Worm (Caenorhabditis elegans): Measurements from ENCODE around the gene nhr-88.

Gene nhr-88

DNA sequence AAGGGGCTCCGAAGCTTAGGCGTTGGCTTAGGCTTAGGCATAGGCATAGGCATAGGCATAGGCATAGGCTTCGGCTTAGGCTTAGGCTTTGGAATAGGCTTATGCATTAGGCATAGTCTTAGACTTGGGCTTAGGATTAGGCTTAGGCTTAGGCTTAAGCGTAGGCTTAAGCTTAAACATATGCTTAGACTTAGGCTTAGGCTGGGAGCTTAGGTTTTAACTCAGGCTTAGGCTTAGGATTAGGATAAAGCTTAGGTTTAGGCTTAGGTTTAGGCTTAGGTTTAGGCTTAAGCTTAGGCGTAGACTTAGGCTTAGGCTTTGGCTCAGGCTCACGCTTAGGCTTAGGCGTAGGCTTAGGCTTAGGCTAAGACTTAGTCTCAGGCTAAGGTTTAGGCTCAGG lies 13.7 kb downstream of the nhr-88 start:
- no peak for TF ChIP-seq ref-1 (GFP tag; conservative IDR thresholded peaks at IDR 0.05)
- no peak for TF ChIP-seq flt-1 (GFP tag; IDR thresholded peaks at IDR 0.05)
- no peak for TF ChIP-seq cog-1 (tag; optimal IDR thresholded peaks at IDR 0.05)
- TF ChIP-seq ztf-23 (GFP tag; IDR thresholded peaks at IDR 0.05), result no peak
- no peak for TF ChIP-seq T22C8.4 (GFP tag; IDR thresholded peaks at IDR 0.05)
- TF ChIP-seq klf-2 (GFP tag; conservative IDR thresholded peaks at IDR 0.05), result no peak

DNA sequence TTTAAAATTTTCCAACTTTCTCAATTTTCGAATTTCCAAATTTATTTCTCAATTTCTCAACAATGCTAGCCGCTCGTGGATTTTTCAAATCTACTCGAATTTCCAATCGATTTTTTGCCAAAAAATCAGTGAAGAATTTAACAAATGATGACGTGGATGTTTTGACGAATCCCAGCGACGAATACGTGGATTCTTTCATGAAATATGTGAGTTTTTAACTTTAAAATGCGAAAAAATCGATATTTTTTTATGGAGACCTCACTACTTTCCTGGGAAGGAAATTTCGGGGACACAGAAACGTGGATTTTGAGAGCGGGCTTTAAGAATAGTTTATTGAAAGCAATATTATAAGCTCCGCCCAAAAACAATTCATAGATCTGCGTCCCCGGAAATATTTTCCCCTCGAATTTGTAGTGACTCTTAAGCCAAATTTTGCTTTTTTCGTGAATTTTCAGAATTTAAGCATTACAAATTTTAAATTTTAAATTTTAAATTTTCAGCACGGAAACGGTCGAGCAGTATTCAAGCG lies 15.2 kb downstream of the nhr-88 start, which contains the start of gene K08A2.2:
TSS of gene K08A2.2 (plus strand) at position 51 of the 529 bp plus-strand sequence.
- TF ChIP-seq med-1 (GFP tag; optimal IDR thresholded peaks at IDR 0.05; ENCODE audit: insufficient read depth) (no peak), ref-1 (GFP tag; conservative IDR thresholded peaks at IDR 0.05) (no peak), klf-2 (GFP tag; conservative IDR thresholded peaks at IDR 0.05) (no peak), ztf-29 (GFP tag; IDR thresholded peaks at IDR 0.05) (no peak)

DNA sequence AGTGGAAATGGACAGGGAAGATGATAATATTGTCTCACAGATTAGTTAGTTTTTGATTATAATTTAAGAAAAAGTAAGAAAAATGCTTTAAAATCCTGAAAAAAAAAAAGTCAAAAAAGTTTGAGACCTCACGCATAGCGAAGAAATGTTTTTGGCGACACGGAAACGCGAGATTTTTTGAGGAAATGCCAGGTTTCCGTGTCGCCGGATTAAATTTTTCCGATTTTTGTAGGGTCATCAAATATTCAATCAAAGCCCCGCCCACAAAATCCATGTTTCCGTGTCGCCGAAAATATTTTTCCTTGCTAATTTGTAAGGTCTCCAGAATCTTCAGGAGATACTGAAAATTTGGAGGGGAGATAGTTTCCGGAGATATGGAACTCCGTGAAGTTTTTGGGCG lies 15.9 kb downstream of the nhr-88 start:
- no peak for TF ChIP-seq ztf-23 (GFP tag; IDR thresholded peaks at IDR 0.05)
- no peak for TF ChIP-seq tab-1 (GFP tag; IDR thresholded peaks at IDR 0.05)
- TF ChIP-seq ref-1 (GFP tag; conservative IDR thresholded peaks at IDR 0.05), result no peak
- no peak for TF ChIP-seq cog-1 (tag; optimal IDR thresholded peaks at IDR 0.05)
- TF ChIP-seq T22C8.4 (GFP tag; IDR thresholded peaks at IDR 0.05), result no peak

DNA sequence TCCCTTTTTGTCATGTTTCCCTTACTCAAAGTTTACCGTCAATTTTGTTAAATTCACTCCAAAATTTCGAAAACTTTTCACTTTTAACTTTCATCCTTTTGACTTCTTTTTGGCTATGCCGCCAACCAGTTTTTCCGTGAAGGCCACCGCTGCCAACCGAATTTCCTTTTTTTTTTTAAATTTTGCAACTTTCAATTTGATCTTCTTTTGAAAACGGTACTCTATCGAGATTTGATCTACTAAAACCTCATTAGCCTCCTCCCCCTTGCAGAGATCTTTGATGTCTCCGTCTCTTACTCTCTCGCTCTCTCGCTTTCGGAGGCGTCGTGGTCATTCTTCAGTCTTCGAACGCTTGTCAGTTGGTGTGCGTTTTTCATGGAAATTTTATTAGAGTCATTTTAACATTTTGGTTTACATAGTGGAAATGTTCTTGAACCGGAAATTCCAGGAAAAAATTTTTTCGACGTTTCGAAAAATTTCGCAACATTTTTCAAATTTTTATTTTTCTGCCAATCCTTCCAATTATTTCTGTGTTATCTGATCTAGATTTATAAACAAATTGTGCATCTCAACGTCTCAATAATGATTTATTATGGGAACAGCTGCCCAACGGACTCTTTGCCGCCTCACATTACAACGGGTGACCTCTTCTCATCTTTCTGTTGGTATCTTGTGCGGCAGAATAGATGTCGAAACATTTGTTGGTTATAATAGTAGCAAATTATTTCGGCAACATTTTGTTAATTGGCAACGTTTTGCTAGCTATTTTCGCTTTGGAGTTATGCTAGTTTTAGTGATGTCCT lies 18.4 kb downstream of the nhr-88 start:
- TF ChIP-seq T22C8.4 (GFP tag; IDR thresholded peaks at IDR 0.05) (no peak), flt-1 (GFP tag; IDR thresholded peaks at IDR 0.05) (0 out of 2 replicates have a peak, but pooled peaks have one; percentile 9), cog-1 (tag; optimal IDR thresholded peaks at IDR 0.05) (peak; percentile 26)

DNA sequence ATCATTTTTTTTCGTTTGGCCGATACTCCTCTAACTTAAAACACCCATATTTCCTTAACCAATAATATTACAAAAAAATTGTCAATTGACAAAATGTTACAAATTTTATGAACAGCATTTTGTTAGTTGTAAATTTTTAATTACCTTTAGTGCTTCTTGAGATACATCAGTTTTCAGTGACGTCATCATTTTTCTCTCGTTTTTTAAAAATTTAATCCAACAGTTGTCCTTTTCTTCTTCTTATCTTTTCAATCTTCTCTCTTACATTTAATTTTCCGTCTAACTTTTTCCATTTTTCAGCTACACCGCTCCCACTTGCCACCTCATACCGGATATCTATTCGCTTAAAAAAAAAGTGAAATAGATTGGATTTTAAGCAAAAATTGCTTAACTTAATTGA lies 20.3 kb downstream of the nhr-88 start, which contains the start of gene lido-8:
TSS of gene lido-8 (plus strand) at position 301 of the 400 bp plus-strand sequence.
- no peak for TF ChIP-seq flt-1 (GFP tag; IDR thresholded peaks at IDR 0.05)
- TF ChIP-seq tab-1 (GFP tag; IDR thresholded peaks at IDR 0.05), result no peak
- TF ChIP-seq klf-2 (GFP tag; conservative IDR thresholded peaks at IDR 0.05), result no peak
- no peak for TF ChIP-seq ztf-23 (GFP tag; IDR thresholded peaks at IDR 0.05)
- TF ChIP-seq ref-1 (GFP tag; conservative IDR thresholded peaks at IDR 0.05), result no peak
- TF ChIP-seq ztf-29 (GFP tag; IDR thresholded peaks at IDR 0.05), result no peak
- TF ChIP-seq cog-1 (tag; optimal IDR thresholded peaks at IDR 0.05), result no peak
- TF ChIP-seq T22C8.4 (GFP tag; IDR thresholded peaks at IDR 0.05), result no peak
- TF ChIP-seq med-1 (GFP tag; optimal IDR thresholded peaks at IDR 0.05; ENCODE audit: insufficient read depth), result no peak

DNA sequence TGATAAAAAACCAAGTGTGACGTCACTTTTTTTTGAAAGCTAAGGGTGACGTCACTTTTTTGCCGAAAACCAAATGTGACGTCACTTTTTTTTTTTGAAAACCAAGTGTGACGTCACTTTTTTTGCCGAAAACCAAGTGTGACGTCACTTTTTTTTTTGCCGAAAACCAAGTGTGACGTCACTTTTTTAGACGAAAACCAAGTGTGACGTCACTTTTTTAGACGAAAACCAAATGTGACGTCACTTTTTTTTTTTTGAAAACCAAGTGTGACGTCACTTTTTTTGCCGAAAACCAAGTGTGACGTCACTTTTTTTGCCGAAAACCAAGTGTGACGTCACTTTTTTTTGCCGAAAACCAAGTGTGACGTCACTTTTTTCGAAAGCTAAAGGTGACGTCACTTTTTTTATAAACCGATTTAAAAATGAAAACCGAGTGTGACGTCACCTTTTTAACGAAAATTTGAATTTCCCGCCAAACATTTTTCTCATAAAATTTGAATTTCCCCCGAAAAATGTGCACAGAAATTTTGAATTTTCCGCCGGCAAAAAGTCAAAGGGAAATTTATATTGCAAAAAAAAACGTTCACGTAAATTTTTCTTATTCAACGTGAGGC lies 21.5 kb downstream of the nhr-88 start:
- TF ChIP-seq klf-2 (GFP tag; conservative IDR thresholded peaks at IDR 0.05) (no peak), tab-1 (GFP tag; IDR thresholded peaks at IDR 0.05) (no peak), ztf-29 (GFP tag; IDR thresholded peaks at IDR 0.05) (no peak), cog-1 (tag; optimal IDR thresholded peaks at IDR 0.05) (no peak), ztf-23 (GFP tag; IDR thresholded peaks at IDR 0.05) (no peak), med-1 (GFP tag; optimal IDR thresholded peaks at IDR 0.05; ENCODE audit: insufficient read depth) (no peak), ref-1 (GFP tag; conservative IDR thresholded peaks at IDR 0.05) (no peak), T22C8.4 (GFP tag; IDR thresholded peaks at IDR 0.05) (no peak), flt-1 (GFP tag; IDR thresholded peaks at IDR 0.05) (no peak)

DNA sequence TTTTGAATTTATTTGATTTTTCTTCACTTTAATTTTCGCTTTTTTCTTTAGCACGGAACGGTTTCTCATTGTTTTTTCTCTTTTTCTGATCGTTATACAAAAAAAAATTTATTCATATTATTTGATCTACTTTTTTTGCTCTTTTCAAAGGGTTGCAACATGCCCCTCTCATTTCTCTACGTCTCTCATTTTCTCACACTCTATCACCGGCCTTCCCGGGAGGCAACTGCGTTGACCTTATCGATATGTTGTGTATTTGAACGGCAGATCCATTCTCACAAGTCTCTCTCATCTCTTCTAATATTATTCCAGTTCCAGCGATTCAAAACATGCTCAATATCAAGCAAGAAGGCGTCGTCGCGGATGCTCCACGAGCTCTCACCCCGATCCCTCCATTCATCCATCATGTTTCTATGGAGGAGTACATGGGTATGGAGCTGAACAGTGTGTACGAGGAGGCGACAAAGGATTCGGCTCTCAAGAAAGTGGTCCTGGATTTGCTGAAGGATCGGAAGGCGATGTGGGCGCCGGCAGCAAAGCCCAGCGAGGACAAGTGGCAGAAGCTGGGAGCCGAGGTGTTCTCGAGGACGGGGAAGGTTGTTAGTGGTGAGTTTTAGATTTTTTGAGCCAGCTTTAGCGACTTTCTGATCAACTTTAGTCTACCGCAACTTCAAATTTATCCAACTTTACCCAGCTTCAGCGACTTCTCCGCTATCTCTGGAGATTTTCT lies 24.3 kb downstream of the nhr-88 start, which contains the start of gene lido-9:
TSS of gene lido-9 (plus strand) at position 234 of the 730 bp plus-strand sequence.
- TF ChIP-seq T22C8.4 (GFP tag; IDR thresholded peaks at IDR 0.05) (no peak), flt-1 (GFP tag; IDR thresholded peaks at IDR 0.05) (no peak), klf-2 (GFP tag; conservative IDR thresholded peaks at IDR 0.05) (no peak), tab-1 (GFP tag; IDR thresholded peaks at IDR 0.05) (no peak), ref-1 (GFP tag; conservative IDR thresholded peaks at IDR 0.05) (no peak), ztf-29 (GFP tag; IDR thresholded peaks at IDR 0.05) (no peak), med-1 (GFP tag; optimal IDR thresholded peaks at IDR 0.05; ENCODE audit: insufficient read depth) (no peak), cog-1 (tag; optimal IDR thresholded peaks at IDR 0.05) (no peak), ztf-23 (GFP tag; IDR thresholded peaks at IDR 0.05) (no peak)

DNA sequence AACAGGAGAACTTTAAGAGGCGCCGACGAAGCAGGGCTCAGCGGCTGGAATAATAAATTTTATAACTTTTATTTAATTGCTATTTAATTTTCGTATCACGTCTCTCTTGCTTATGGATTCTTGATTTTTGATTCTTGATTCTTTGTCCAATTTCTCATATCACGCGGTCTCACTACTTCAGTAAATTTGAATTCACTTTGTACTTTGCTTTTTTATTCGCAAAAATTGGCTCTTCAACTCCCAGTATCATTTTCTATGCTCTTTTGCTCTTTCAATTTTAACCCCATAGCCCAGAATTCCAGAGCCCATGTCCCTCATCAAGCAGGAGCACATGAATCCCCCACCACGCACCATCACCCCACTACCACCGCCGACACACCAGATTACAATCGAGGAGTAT lies 25.8 kb downstream of the nhr-88 start, which contains the start of gene lido-10:
TSS of gene lido-10 (plus strand) at position 301 of the 400 bp plus-strand sequence.
- TF ChIP-seq flt-1 (GFP tag; IDR thresholded peaks at IDR 0.05) (no peak), klf-2 (GFP tag; conservative IDR thresholded peaks at IDR 0.05) (no peak), ztf-29 (GFP tag; IDR thresholded peaks at IDR 0.05) (no peak), med-1 (GFP tag; optimal IDR thresholded peaks at IDR 0.05; ENCODE audit: insufficient read depth) (no peak), ref-1 (GFP tag; conservative IDR thresholded peaks at IDR 0.05) (no peak), tab-1 (GFP tag; IDR thresholded peaks at IDR 0.05) (no peak)

DNA sequence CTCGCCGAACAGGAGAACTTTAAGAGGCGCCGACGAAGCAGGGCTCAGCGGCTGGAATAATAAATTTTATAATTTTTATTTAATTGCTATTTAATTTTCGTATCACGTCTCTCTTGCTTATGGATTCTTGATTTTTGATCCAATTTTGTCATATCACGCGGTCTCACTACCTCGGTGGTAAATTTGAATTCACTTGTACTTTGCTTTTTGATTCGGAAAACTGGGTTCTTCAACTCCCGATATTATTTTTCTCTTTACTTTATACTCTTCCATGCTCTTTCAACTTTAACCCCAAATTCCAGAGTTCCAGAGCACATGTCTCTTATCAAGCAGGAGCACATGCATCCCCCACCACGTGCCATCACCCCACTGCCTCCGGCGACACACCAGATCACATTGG lies 27.2 kb downstream of the nhr-88 start, which contains the start of gene lido-11:
TSS of gene lido-11 (plus strand) at position 301 of the 400 bp plus-strand sequence.
- no peak for TF ChIP-seq flt-1 (GFP tag; IDR thresholded peaks at IDR 0.05)
- TF ChIP-seq ztf-29 (GFP tag; IDR thresholded peaks at IDR 0.05), result no peak
- TF ChIP-seq tab-1 (GFP tag; IDR thresholded peaks at IDR 0.05), result no peak
- no peak for TF ChIP-seq med-1 (GFP tag; optimal IDR thresholded peaks at IDR 0.05; ENCODE audit: insufficient read depth)
- TF ChIP-seq ztf-23 (GFP tag; IDR thresholded peaks at IDR 0.05), result no peak
- no peak for TF ChIP-seq cog-1 (tag; optimal IDR thresholded peaks at IDR 0.05)
- no peak for TF ChIP-seq ref-1 (GFP tag; conservative IDR thresholded peaks at IDR 0.05)
- TF ChIP-seq klf-2 (GFP tag; conservative IDR thresholded peaks at IDR 0.05), result no peak
- TF ChIP-seq T22C8.4 (GFP tag; IDR thresholded peaks at IDR 0.05), result no peak
